Worm (Caenorhabditis elegans): ENCODE measurements around the gene endu-2.
A peak's percentile ranks its signal among the peaks of the same experiment; 100 is the strongest.

Gene endu-2

DNA sequence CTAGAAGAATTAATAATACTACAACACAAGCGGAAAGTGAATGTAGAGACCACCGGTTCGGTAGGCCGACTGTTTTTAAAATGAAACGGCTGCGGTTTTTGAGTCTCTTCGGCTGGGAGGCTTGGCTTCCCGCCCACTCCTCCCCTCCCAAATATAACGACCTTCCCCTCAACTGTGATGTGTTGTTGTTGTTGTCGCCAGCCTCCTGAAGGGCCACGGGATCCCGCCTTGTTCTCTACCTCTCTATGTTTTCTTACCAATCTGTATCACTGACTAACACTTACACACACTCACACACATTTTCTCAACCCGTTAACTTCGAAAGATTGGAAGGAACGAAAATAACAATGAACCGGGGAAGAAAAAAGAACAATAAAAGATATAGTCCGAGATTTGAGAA, 8.5 kb upstream of the endu-2 start (continued):
- TF ChIP-seq lin-35 (GFP tag; optimal IDR thresholded peaks at IDR 0.05): peak in 1 of 2 experiments; percentile 18
- no peak for TF ChIP-seq C04F5.9 (tag; optimal IDR thresholded peaks at IDR 0.05)
- TF ChIP-seq isw-1 (GFP tag; IDR thresholded peaks at IDR 0.05): no peak
- TF ChIP-seq elt-3 (tag; optimal IDR thresholded peaks at IDR 0.05): peak in 1 of 6 experiments; percentile 21
- peak; percentile 5 for TF ChIP-seq nhr-90 (tag; optimal IDR thresholded peaks at IDR 0.05; ENCODE audit: poor library complexity)

DNA sequence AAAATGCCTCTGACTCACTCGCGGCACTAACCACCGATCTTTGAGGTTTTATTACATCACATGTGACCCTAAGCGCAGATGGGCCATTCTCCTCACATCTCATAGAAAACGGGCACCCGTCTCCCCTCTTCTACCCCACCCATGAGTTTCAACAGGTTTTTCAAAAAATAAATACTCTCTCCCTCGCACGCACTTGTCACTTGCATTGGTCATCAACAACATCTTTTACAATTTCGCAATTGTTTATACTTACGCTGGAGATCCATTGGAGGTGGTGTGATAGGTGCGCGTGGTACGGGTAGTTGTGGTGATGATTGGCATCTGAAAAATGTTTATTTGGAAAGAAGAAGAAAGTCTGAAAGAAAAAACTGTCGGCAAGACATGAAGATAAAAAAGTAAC, 6.1 kb upstream of the endu-2 start, which contains the start of gene M60.4:
M60.4 (minus strand) TSS at position 321 of the 400 bp plus-strand sequence.
- TF ChIP-seq sup-37 (GFP tag; optimal IDR thresholded peaks at IDR 0.05) (no peak), sptf-1 (tag; optimal IDR thresholded peaks at IDR 0.05) (no peak), ceh-8 (GFP tag; optimal IDR thresholded peaks at IDR 0.05) (no peak), nhr-237 (tag; optimal IDR thresholded peaks at IDR 0.05) (no peak), unc-86 (tag; optimal IDR thresholded peaks at IDR 0.05) (no peak), nhr-71 (tag; optimal IDR thresholded peaks at IDR 0.05) (peak; percentile 94), dsc-1 (tag; optimal IDR thresholded peaks at IDR 0.05) (peak; percentile 57), nhr-76 (tag; optimal IDR thresholded peaks at IDR 0.05) (no peak), blmp-1 (tag; optimal IDR thresholded peaks at IDR 0.05) (peak; percentile 57), lir-3 (tag; optimal IDR thresholded peaks at IDR 0.05; ENCODE audit: poor library complexity) (peak; percentile 61), fkh-10 (GFP tag; optimal IDR thresholded peaks at IDR 0.05) (no peak), efl-3 (GFP tag; optimal IDR thresholded peaks at IDR 0.05) (no peak), egl-13 (tag; optimal IDR thresholded peaks at IDR 0.05) (no peak), C16A3.4 (tag; optimal IDR thresholded peaks at IDR 0.05) (peak; percentile 42), fkh-4 (tag; optimal IDR thresholded peaks at IDR 0.05; ENCODE audit: borderline replicate concordance) (no peak), hlh-17 (GFP tag; optimal IDR thresholded peaks at IDR 0.05; ENCODE audit: borderline replicate concordance) (no peak), tbx-2 (tag; optimal IDR thresholded peaks at IDR 0.05) (peak; percentile 53), pqm-1 (tag; optimal IDR thresholded peaks at IDR 0.05) (no peak), nhr-85 (tag) (peak; percentile 98), fos-1 (tag; optimal IDR thresholded peaks at IDR 0.05) (peak; percentile 45), pax-3 (tag; optimal IDR thresholded peaks at IDR 0.05) (no peak), nhr-19 (GFP tag; conservative IDR thresholded peaks at IDR 0.05) (peak; percentile 74), ets-5 (GFP tag; IDR thresholded peaks at IDR 0.05) (no peak), isw-1 (GFP tag; IDR thresholded peaks at IDR 0.05) (no peak), alr-1 (tag; optimal IDR thresholded peaks at IDR 0.05; ENCODE audit: borderline replicate concordance) (no peak), efl-1 (optimal IDR thresholded peaks at IDR 0.05) (peak; percentile 13 to 38), efl-1 (GFP tag; optimal IDR thresholded peaks at IDR 0.05 in 1 of 2) (peak in 1 of 2 experiments; percentile 51), egl-27 (tag; optimal IDR thresholded peaks at IDR 0.05) (no peak), nhr-90 (tag; optimal IDR thresholded peaks at IDR 0.05; ENCODE audit: poor library complexity) (peak; percentile 80), ceh-90 (tag; optimal IDR thresholded peaks at IDR 0.05) (no peak), ces-1 (GFP tag; optimal IDR thresholded peaks at IDR 0.05) (no peak), aly-2 (tag; optimal IDR thresholded peaks at IDR 0.05) (no peak), lsy-2 (tag; optimal IDR thresholded peaks at IDR 0.05) (peak; percentile 41 to 61), fkh-8 (tag; optimal IDR thresholded peaks at IDR 0.05) (no peak), snpc-4 (tag; optimal IDR thresholded peaks at IDR 0.05) (peak; percentile 10), lin-39 (tag; optimal IDR thresholded peaks at IDR 0.05) (no peak), skn-1 (tag; optimal IDR thresholded peaks at IDR 0.05) (peak; percentile 89), mep-1 (tag; optimal IDR thresholded peaks at IDR 0.05) (peak; percentile 60), lin-14 (GFP tag; optimal IDR thresholded peaks at IDR 0.05) (peak; percentile 95), irx-1 (tag; optimal IDR thresholded peaks at IDR 0.05) (peak; percentile 17), dpl-1 (GFP tag; optimal IDR thresholded peaks at IDR 0.05) (peak; percentile 19 to 34 (median 27)), ama-1 (optimal IDR thresholded peaks at IDR 0.05) (no peak), pag-3 (tag; optimal IDR thresholded peaks at IDR 0.05; ENCODE audit: borderline replicate concordance, insufficient read depth) (peak; percentile 47), ztf-4 (tag; optimal IDR thresholded peaks at IDR 0.05) (peak; percentile 7), nhr-77 (tag; optimal IDR thresholded peaks at IDR 0.05) (no peak), nhr-84 (tag; optimal IDR thresholded peaks at IDR 0.05) (no peak), hpl-2 (GFP tag; optimal IDR thresholded peaks at IDR 0.05) (no peak), ceh-82 (tag; optimal IDR thresholded peaks at IDR 0.05) (peak in 2 of 3 experiments; percentile 34 to 59)
